Worm (Caenorhabditis elegans) whole organism, L3 larva: ENCODE data around the gene F53A9.9.
A peak's percentile ranks its signal among the peaks of the same experiment; 100 is the strongest.

ENCODE experiments used
- R02D3.7 ChIP-seq: fragments of 150-350 bp; optimal IDR thresholded peaks from 2 replicates; lab custom pipeline; 2014; ENCODE audit warnings: missing biosample characterization, missing genetic modification characterization
- ceh-16 ChIP-seq: sonication (generic microtip); optimal IDR thresholded peaks from 2 replicates; lab custom pipeline; 2017; ENCODE audit warnings: missing biosample characterization, missing genetic modification characterization
- ceh-28 ChIP-seq: fragments of 150-350 bp; optimal IDR thresholded peaks from 2 replicates; lab custom pipeline; 2014; ENCODE audit warnings: missing biosample characterization, missing genetic modification reagents, missing genetic modification characterization
- ceh-82 ChIP-seq: fragments of 150-350 bp; optimal IDR thresholded peaks from 2 replicates; lab custom pipeline; 2014; ENCODE audit warnings: missing biosample characterization, missing genetic modification characterization
- daf-12 ChIP-seq: fragments of 150-350 bp; optimal IDR thresholded peaks from 2 replicates; lab custom pipeline; 2014; ENCODE audit warnings: missing biosample characterization, missing genetic modification reagents, missing genetic modification characterization
- egl-27 ChIP-seq: sonication (generic microtip); optimal IDR thresholded peaks from 4 replicates; lab custom pipeline; 2017; ENCODE audit warnings: missing biosample characterization, missing genetic modification reagents, missing genetic modification characterization
- egl-5 ChIP-seq: fragments of 150-350 bp; optimal IDR thresholded peaks from 2 replicates; lab custom pipeline; 2017; ENCODE audit warnings: missing biosample characterization, missing genetic modification reagents, missing genetic modification characterization, inconsistent platforms
- elt-1 ChIP-seq: fragments of 150-350 bp; optimal IDR thresholded peaks from 2 replicates; lab custom pipeline; 2014; ENCODE audit warnings: missing biosample characterization, missing genetic modification characterization
- elt-2 ChIP-seq: sonication (generic microtip); optimal IDR thresholded peaks from 2 replicates; lab custom pipeline; 2016; ENCODE audit warnings: missing genetic modification reagents, mild to moderate bottlenecking, missing genetic modification characterization, missing compliant biosample characterization
- elt-3 ChIP-seq, 3 experiments: fragments of 150-350 bp in 1 of 3; sonication (generic microtip) in 2 of 3; optimal IDR thresholded peaks; 2 replicates in 2 of 3; 4 replicates in 1 of 3; lab custom pipeline; 2014 to 2017; ENCODE audit warnings: missing biosample characterization in 3 of 3, missing genetic modification characterization in 3 of 3
- eor-1 ChIP-seq, 2 experiments: fragments of 150-350 bp; optimal IDR thresholded peaks; 2 replicates each; lab custom pipeline; 2014 to 2018; ENCODE audit warnings: missing biosample characterization in 2 of 2, missing genetic modification characterization in 2 of 2
- fkh-10 ChIP-seq: sonication (generic microtip); optimal IDR thresholded peaks from 2 replicates; lab custom pipeline; 2017; ENCODE audit warnings: missing biosample characterization, missing genetic modification reagents, missing genetic modification characterization
- fkh-2 ChIP-seq: fragments of 150-350 bp; optimal IDR thresholded peaks from 2 replicates; lab custom pipeline; 2014; ENCODE audit warnings: missing biosample characterization, missing genetic modification reagents, missing genetic modification characterization
- fos-1 ChIP-seq: fragments of 150-350 bp; optimal IDR thresholded peaks from 2 replicates; lab custom pipeline; 2014; ENCODE audit warnings: missing biosample characterization, missing genetic modification characterization
- hmg-11 ChIP-seq: sonication (generic microtip); optimal IDR thresholded peaks from 2 replicates; lab custom pipeline; 2016; ENCODE audit warnings: missing genetic modification characterization, missing compliant biosample characterization
- jun-1 ChIP-seq: fragments of 150-350 bp; optimal IDR thresholded peaks from 2 replicates; lab custom pipeline; 2014; ENCODE audit warnings: missing biosample characterization, missing genetic modification reagents, missing genetic modification characterization
- lin-15B ChIP-seq: fragments of 150-350 bp; optimal IDR thresholded peaks from 2 replicates; lab custom pipeline; 2014; ENCODE audit warnings: missing biosample characterization, missing genetic modification characterization
- lin-39 ChIP-seq: fragments of 150-350 bp; optimal IDR thresholded peaks from 2 replicates; lab custom pipeline; 2018; ENCODE audit warnings: missing biosample characterization, missing genetic modification reagents, missing genetic modification characterization
- lsy-12 ChIP-seq: sonication (generic microtip); optimal IDR thresholded peaks from 2 replicates; lab custom pipeline; 2016; ENCODE audit warnings: mild to moderate bottlenecking, missing genetic modification characterization, missing compliant biosample characterization
- mdl-1 ChIP-seq: fragments of 150-350 bp; optimal IDR thresholded peaks from 2 replicates; lab custom pipeline; 2014; ENCODE audit warnings: missing biosample characterization, missing genetic modification characterization
- nfya-1 ChIP-seq: sonication (generic microtip); optimal IDR thresholded peaks from 2 replicates; lab custom pipeline; 2017; ENCODE audit warnings: missing genetic modification characterization, mild to moderate bottlenecking, missing compliant biosample characterization, antibody characterized with exemption, moderate library complexity; ENCODE audit not compliant: insufficient read depth
- nhr-12 ChIP-seq: fragments of 150-350 bp; optimal IDR thresholded peaks from 2 replicates; lab custom pipeline; 2014; ENCODE audit warnings: missing biosample characterization, missing genetic modification characterization
- nhr-23 ChIP-seq: fragments of 150-350 bp; optimal IDR thresholded peaks from 2 replicates; lab custom pipeline; 2014; ENCODE audit warnings: missing biosample characterization, missing genetic modification reagents, missing genetic modification characterization
- nhr-43 ChIP-seq: sonication (generic microtip); optimal IDR thresholded peaks from 2 replicates; lab custom pipeline; 2016; ENCODE audit warnings: mild to moderate bottlenecking, missing genetic modification characterization, missing compliant biosample characterization; ENCODE audit not compliant: poor library complexity, severe bottlenecking
- nhr-67 ChIP-seq: fragments of 150-350 bp; optimal IDR thresholded peaks from 2 replicates; lab custom pipeline; 2014; ENCODE audit warnings: missing biosample characterization, missing genetic modification characterization
- nhr-76 ChIP-seq: fragments of 150-350 bp; sonication (generic microtip); optimal IDR thresholded peaks from 5 replicates; lab custom pipeline; 2014; ENCODE audit warnings: missing biosample characterization, missing genetic modification characterization
- nhr-77 ChIP-seq: fragments of 150-350 bp; optimal IDR thresholded peaks from 2 replicates; lab custom pipeline; 2014; ENCODE audit warnings: missing biosample characterization, missing genetic modification characterization
- pha-4 ChIP-seq: fragments of 150-350 bp; optimal IDR thresholded peaks from 2 replicates; lab custom pipeline; 2014; ENCODE audit warnings: missing biosample characterization, missing genetic modification reagents, missing genetic modification characterization
- pqm-1 ChIP-seq: fragments of 150-350 bp; optimal IDR thresholded peaks from 2 replicates; lab custom pipeline; 2017; ENCODE audit warnings: missing biosample characterization, missing genetic modification characterization, inconsistent platforms
- sea-2 ChIP-seq: fragments of 150-350 bp; sonication (generic microtip); optimal IDR thresholded peaks from 4 replicates; lab custom pipeline; 2014; ENCODE audit warnings: missing biosample characterization, missing genetic modification reagents, missing genetic modification characterization
- skn-1 ChIP-seq: fragments of 150-350 bp; optimal IDR thresholded peaks from 2 replicates; lab custom pipeline; 2014; ENCODE audit warnings: missing biosample characterization, missing genetic modification characterization
- tbx-2 ChIP-seq: sonication (generic microtip); optimal IDR thresholded peaks from 2 replicates; lab custom pipeline; 2016; ENCODE audit warnings: mild to moderate bottlenecking, missing genetic modification characterization, missing compliant biosample characterization
- unc-62 ChIP-seq: fragments of 150-350 bp; sonication (generic microtip); optimal IDR thresholded peaks from 4 replicates; lab custom pipeline; 2014; ENCODE audit warnings: missing biosample characterization, missing genetic modification reagents, missing genetic modification characterization
- zag-1 ChIP-seq: fragments of 150-350 bp; optimal IDR thresholded peaks from 2 replicates; lab custom pipeline; 2014; ENCODE audit warnings: missing biosample characterization, missing genetic modification characterization
- ztf-11 ChIP-seq: fragments of 150-350 bp; optimal IDR thresholded peaks from 2 replicates; lab custom pipeline; 2014; ENCODE audit warnings: missing biosample characterization, missing genetic modification characterization
- ztf-4 ChIP-seq: fragments of 150-350 bp; optimal IDR thresholded peaks from 2 replicates; lab custom pipeline; 2014; ENCODE audit warnings: missing biosample characterization, missing genetic modification characterization

F53A9.9 gene

ce11 chrX:8720658-8721057, at the start of gene F53A9.9:
TSS of gene F53A9.9 (minus strand) at chrX:8720758.
- TF ChIP-seq fkh-2 (tag; lab: Kevin White, UChicago) (no peak), jun-1 (tag; lab: Kevin White, UChicago) (no peak), egl-5 (tag; lab: Kevin White, UChicago) (no peak), lsy-12 (tag; lab: Kevin White, UChicago) (no peak), lin-15B (tag; lab: Kevin White, UChicago) (no peak), fkh-10 (GFP tag; lab: Kevin White, UChicago) (no peak), ceh-82 (tag; lab: Kevin White, UChicago) (no peak), hmg-11 (tag; lab: Kevin White, UChicago) (no peak), ztf-11 (no peak), elt-2 (no peak), nhr-43 (tag; lab: Kevin White, UChicago) (no peak), sea-2 (no peak), nhr-23 (no peak), elt-3 (tag; optimal IDR thresholded peaks at IDR 0.05; lab: Kevin White, UChicago) (no peak), ceh-28 (tag; lab: Kevin White, UChicago) (no peak), mdl-1 (tag; lab: Kevin White, UChicago) (no peak), pha-4 (no peak), ceh-16 (tag; lab: Kevin White, UChicago) (no peak), nhr-77 (tag; lab: Kevin White, UChicago) (no peak)

ce11 chrX:8770316-8770715, 49.8 kb upstream of the F53A9.9 start:
- no peak for TF ChIP-seq skn-1 (tag; lab: Kevin White, UChicago)
- TF ChIP-seq fkh-10 (GFP tag; lab: Kevin White, UChicago), result no peak
- TF ChIP-seq daf-12 (tag; lab: Kevin White, UChicago), result no peak
- no peak for TF ChIP-seq nhr-12 (tag; lab: Kevin White, UChicago)
- no peak for TF ChIP-seq ztf-4 (tag; lab: Kevin White, UChicago)
- no peak for TF ChIP-seq lin-15B (tag; lab: Kevin White, UChicago)
- TF ChIP-seq unc-62, result no peak
- no peak for TF ChIP-seq fos-1 (tag; lab: Kevin White, UChicago)
- no peak for TF ChIP-seq egl-5 (tag; lab: Kevin White, UChicago)
- TF ChIP-seq R02D3.7 (tag; lab: Kevin White, UChicago), result no peak
- no peak for TF ChIP-seq tbx-2 (tag; lab: Kevin White, UChicago)

- TF ChIP-seq elt-1 (tag; lab: Kevin White, UChicago) (no peak), pqm-1 (tag; lab: Kevin White, UChicago) (no peak), zag-1 (tag; lab: Kevin White, UChicago) (no peak), egl-5 (tag; lab: Kevin White, UChicago) (peak; percentile 98)
These were observed 43.5 kb upstream of the F53A9.9 start for ce11 chrX:8764044-8764443.

ce11 chrX:8763607-8764006, 43.0 kb upstream of the F53A9.9 start, which contains the start of gene zig-12:
TSS of gene zig-12 (plus strand) at chrX:8763907.
- TF ChIP-seq nhr-43 (tag; lab: Kevin White, UChicago), result no peak
- TF ChIP-seq R02D3.7 (tag; lab: Kevin White, UChicago), result no peak

- TF ChIP-seq egl-27 (no peak), nfya-1 (tag; lab: Kevin White, UChicago) (peak; percentile 19)
These were observed 42.4 kb upstream of the F53A9.9 start for ce11 chrX:8762927-8763326.

ce11 chrX:8761497-8761896, 40.9 kb upstream of the F53A9.9 start, which contains the start of gene M02D8.5:
TSS of gene M02D8.5 (minus strand) at chrX:8761597.
- TF ChIP-seq egl-27, result no peak
- TF ChIP-seq eor-1 (tag; optimal IDR thresholded peaks at IDR 0.05; lab: Kevin White, UChicago), result no peak
- TF ChIP-seq nfya-1 (tag; lab: Kevin White, UChicago), result no peak
- TF ChIP-seq skn-1 (tag; lab: Kevin White, UChicago), result no peak
- no peak for TF ChIP-seq lsy-12 (tag; lab: Kevin White, UChicago)
- no peak for TF ChIP-seq lin-39 (tag; lab: Kevin White, UChicago)
- no peak for TF ChIP-seq nhr-67 (tag; lab: Kevin White, UChicago)
- TF ChIP-seq nhr-76, result no peak
- no peak for TF ChIP-seq unc-62
